Fruit fly (Drosophila melanogaster): Measurements from ENCODE around the gene CG32536.

DNA sequence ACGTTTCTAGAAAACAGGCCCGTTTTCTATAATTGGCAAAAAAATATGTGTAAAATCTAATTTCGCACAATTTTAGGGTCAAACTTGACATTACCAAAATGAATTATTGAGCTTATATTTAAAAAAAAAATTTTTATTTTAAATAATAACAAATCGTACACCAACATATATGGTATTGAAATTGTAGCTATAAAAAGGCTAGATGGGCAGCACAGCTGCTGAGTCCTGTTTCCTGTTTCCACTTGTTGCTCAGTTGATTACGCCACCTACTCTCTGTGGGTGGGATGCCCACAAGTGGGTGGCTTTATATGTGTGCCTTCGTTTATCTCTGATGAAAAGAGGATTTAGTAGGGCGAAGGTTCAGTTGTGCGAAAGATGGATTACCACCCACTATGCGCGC lies 22.7 kb upstream of the CG32536 start:
- no peak for TF ChIP-seq kay (GFP tag; ENCODE audit: borderline replicate concordance)
- no peak for TF ChIP-seq CG14711 (tag; optimal IDR thresholded peaks at IDR 0.05)
- TF ChIP-seq CG1620 (GFP tag; optimal IDR thresholded peaks at IDR 0.05), result no peak
- no peak for TF ChIP-seq CG33017 (tag; optimal IDR thresholded peaks at IDR 0.05)
- no peak for TF ChIP-seq tj (GFP tag; optimal IDR thresholded peaks at IDR 0.05)

Measured in whole organism, adult.